Worm (Caenorhabditis elegans) whole organism, L4/young adult: ENCODE results near the gene mig-10.
"Not testable (repeated sequence)": the region's sequence is repeated elsewhere in the genome, so short reads cannot be mapped to it uniquely, and the experiment has no call there.

Source experiments
- W03F9.2 ChIP-seq: fragments of 150-350 bp; optimal IDR thresholded peaks from 2 replicates; lab custom pipeline; 2014; ENCODE audit warnings: missing biosample characterization, missing genetic modification characterization
- dao-5 ChIP-seq: sonication (generic microtip); optimal IDR thresholded peaks from 2 replicates; lab custom pipeline; 2016; ENCODE audit warnings: missing genotype, missing genetic modification characterization, moderate library complexity, missing compliant biosample characterization
- him-1 ChIP-seq: sonication (generic microtip); optimal IDR thresholded peaks from 2 replicates; lab custom pipeline; 2016; ENCODE audit warnings: missing genotype, missing genetic modification reagents, missing genetic modification characterization, missing compliant biosample characterization

mig-10 gene

ce11 chrIII:8318488-8318887, 39.6 kb downstream of the mig-10 start, which contains the start of gene sas-4:
TSS of gene sas-4 (minus strand) at chrIII:8318588.
- TF ChIP-seq dao-5 (tag; lab: Kevin White, UChicago) (no peak), W03F9.2 (no peak), him-1 (tag; lab: Kevin White, UChicago) (no peak)

ce11 chrIII:8319100-8319499, 40.2 kb downstream of the mig-10 start, which contains the start of gene F10E9.11:
TSS of gene F10E9.11 (minus strand) at chrIII:8319260.
- TF ChIP-seq W03F9.2 (peak; percentile 80), dao-5 (tag; lab: Kevin White, UChicago) (no peak), him-1 (tag; lab: Kevin White, UChicago) (no peak)

- no peak for TF ChIP-seq W03F9.2
- no peak for TF ChIP-seq him-1 (tag; lab: Kevin White, UChicago)
- TF ChIP-seq dao-5 (tag; lab: Kevin White, UChicago), result no peak
Measured at ce11 chrIII:8320183-8320582, 41.3 kb downstream of the mig-10 start, which contains the start of gene F10E9.10. TSS of gene F10E9.10 (minus strand) at chrIII:8320283.

- no peak for TF ChIP-seq him-1 (tag; lab: Kevin White, UChicago)
- TF ChIP-seq dao-5 (tag; lab: Kevin White, UChicago), result no peak
- TF ChIP-seq W03F9.2, result no peak
Measured at ce11 chrIII:8321225-8321624, 42.3 kb downstream of the mig-10 start.

ce11 chrIII:8322645-8323213, 43.8 kb downstream of the mig-10 start, which contains the start of gene F10E9.1:
TSS of gene F10E9.1 (plus strand) at chrIII:8323163.
- TF ChIP-seq dao-5 (tag; lab: Kevin White, UChicago) (no peak), him-1 (tag; lab: Kevin White, UChicago) (no peak), W03F9.2 (no peak)

ce11 chrIII:8324412-8324811, 45.5 kb downstream of the mig-10 start, which contains the start of gene F10E9.12:
TSS of gene F10E9.12 (plus strand) at chrIII:8324542.
- no peak for TF ChIP-seq dao-5 (tag; lab: Kevin White, UChicago)
- no peak for TF ChIP-seq him-1 (tag; lab: Kevin White, UChicago)
- no peak for TF ChIP-seq W03F9.2

ce11 chrIII:8325574-8326513, 46.9 kb downstream of the mig-10 start, which contains the start of gene ZC262.13:
TSS of gene ZC262.13 (plus strand) at chrIII:8326214.
- no peak for TF ChIP-seq him-1 (tag; lab: Kevin White, UChicago)
- no peak for TF ChIP-seq W03F9.2
- TF ChIP-seq dao-5 (tag; lab: Kevin White, UChicago), result no peak

- no peak for TF ChIP-seq him-1 (tag; lab: Kevin White, UChicago)
- TF ChIP-seq W03F9.2, result no peak
- no peak for TF ChIP-seq dao-5 (tag; lab: Kevin White, UChicago)
Measured at ce11 chrIII:8331211-8331610, 52.3 kb downstream of the mig-10 start, which contains the start of gene iglr-2. TSS of gene iglr-2 (minus strand) at chrIII:8331311.

ce11 chrIII:8331779-8332178, 52.9 kb downstream of the mig-10 start, which contains the start of the genes mrps-18A and ZC262.2:
TSS of gene mrps-18A (minus strand) at chrIII:8331919.
TSS of gene ZC262.2 (plus strand) at chrIII:8332062.
- TF ChIP-seq W03F9.2 (peak; percentile 19), dao-5 (tag; lab: Kevin White, UChicago) (no peak)

ce11 chrIII:8334432-8334831, 55.5 kb downstream of the mig-10 start, which contains the start of gene ZC262.4:
TSS of gene ZC262.4 (minus strand) at chrIII:8334532.
- no peak for TF ChIP-seq W03F9.2
- TF ChIP-seq him-1 (tag; lab: Kevin White, UChicago), result no peak
- no peak for TF ChIP-seq dao-5 (tag; lab: Kevin White, UChicago)

ce11 chrIII:8339372-8339771, 60.5 kb downstream of the mig-10 start, which contains the start of gene clc-28:
TSS of gene clc-28 (minus strand) at chrIII:8339472.
- not testable (repeated sequence) for TF ChIP-seq dao-5 (tag; lab: Kevin White, UChicago); him-1 (tag; lab: Kevin White, UChicago); W03F9.2

ce11 chrIII:8344283-8344682, 65.4 kb downstream of the mig-10 start, which contains the start of gene ZC262.7:
TSS of gene ZC262.7 (minus strand) at chrIII:8344336.
- TF ChIP-seq W03F9.2; dao-5 (tag; lab: Kevin White, UChicago); him-1 (tag; lab: Kevin White, UChicago): not testable (repeated sequence)

ce11 chrIII:8347822-8348221, 68.9 kb downstream of the mig-10 start, which contains the start of gene clc-29:
TSS of gene clc-29 (minus strand) at chrIII:8347922.
- TF ChIP-seq W03F9.2; dao-5 (tag; lab: Kevin White, UChicago); him-1 (tag; lab: Kevin White, UChicago): not testable (repeated sequence)
